Fruit fly (Drosophila melanogaster) whole organism, embryonic: ENCODE measurements around the gene tex.
A peak's percentile ranks its signal among the peaks of the same experiment; 100 is the strongest.

ENCODE experiments used
- Atf-2 ChIP-seq: fragments of 200-800 bp; sonication (Bioruptor generic); optimal IDR thresholded peaks from 2 replicates; lab custom pipeline; 2016; ENCODE audit warnings: missing biosample characterization, missing genetic modification characterization
- B-H1 ChIP-seq: fragments of 200-800 bp; sonication (Bioruptor generic); IDR thresholded peaks from 3 replicates; pipeline ENCODE4 v1.3.6; 2022; ENCODE audit warnings: missing biosample characterization, missing genetic modification characterization
- B-H2 ChIP-seq: fragments of 200-800 bp; sonication (Bioruptor generic); optimal IDR thresholded peaks from 2 replicates; lab custom pipeline; 2018; ENCODE audit warnings: missing biosample characterization, mild to moderate bottlenecking, missing genetic modification characterization
- CG10267 ChIP-seq: fragments of 200-800 bp; sonication (Bioruptor generic); optimal IDR thresholded peaks from 2 replicates; lab custom pipeline; 2018; ENCODE audit warnings: missing biosample characterization, mild to moderate bottlenecking, missing genetic modification characterization, moderate library complexity
- CG10565 ChIP-seq: fragments of 200-800 bp; sonication (Bioruptor generic); optimal IDR thresholded peaks from 3 replicates; lab custom pipeline; 2016; ENCODE audit warnings: missing biosample characterization, mild to moderate bottlenecking, missing genetic modification characterization
- CG10959 ChIP-seq: fragments of 200-800 bp; sonication (Bioruptor generic); IDR thresholded peaks from 2 replicates; pipeline ENCODE4 v1.3.6; 2022; ENCODE audit warnings: missing biosample characterization, missing genetic modification characterization
- CG11093 ChIP-seq: fragments of 200-800 bp; sonication (Bioruptor generic); IDR thresholded peaks from 3 replicates; pipeline ENCODE4 v1.3.6; 2022; ENCODE audit warnings: missing biosample characterization, missing genetic modification characterization
- CG12299 ChIP-seq: fragments of 200-800 bp; sonication (Bioruptor generic); optimal IDR thresholded peaks from 2 replicates; lab custom pipeline; 2018; ENCODE audit warnings: missing biosample characterization, mild to moderate bottlenecking, missing genetic modification characterization
- CG12744 ChIP-seq: fragments of 200-800 bp; sonication (Bioruptor generic); optimal IDR thresholded peaks from 2 replicates; lab custom pipeline; 2016; ENCODE audit warnings: missing biosample characterization, missing genetic modification characterization
- CG14441 ChIP-seq: fragments of 200-800 bp; sonication (Bioruptor generic); IDR thresholded peaks from 2 replicates; pipeline ENCODE4 v1.3.6; 2022; ENCODE audit warnings: missing biosample characterization, missing genetic modification characterization
- CG14965 ChIP-seq: fragments of 200-800 bp; sonication (Bioruptor generic); optimal IDR thresholded peaks from 2 replicates; lab custom pipeline; 2016; ENCODE audit warnings: missing biosample characterization, missing genetic modification characterization, borderline replicate concordance
- CG16815 ChIP-seq: fragments of 200-800 bp; sonication (Bioruptor generic); optimal IDR thresholded peaks from 3 replicates; lab custom pipeline; 2017; ENCODE audit warnings: missing biosample characterization, mild to moderate bottlenecking, missing genetic modification characterization
- CG1792 ChIP-seq: fragments of 200-800 bp; sonication (Bioruptor generic); optimal IDR thresholded peaks from 2 replicates; lab custom pipeline; 2016; ENCODE audit warnings: missing biosample characterization, missing genetic modification characterization
- CG18262 ChIP-seq: fragments of 200-800 bp; optimal IDR thresholded peaks from 3 replicates; lab custom pipeline; 2019; ENCODE audit warnings: missing biosample characterization, mild to moderate bottlenecking, missing genetic modification characterization, moderate library complexity
- CG18764 ChIP-seq: fragments of 200-800 bp; sonication (Bioruptor generic); optimal IDR thresholded peaks from 3 replicates; lab custom pipeline; 2016; ENCODE audit warnings: missing biosample characterization, missing genetic modification characterization
- CG31388 ChIP-seq: fragments of 200-800 bp; sonication (Bioruptor generic); optimal IDR thresholded peaks from 2 replicates; lab custom pipeline; 2016; ENCODE audit warnings: missing biosample characterization, missing genetic modification characterization
- CG3726 ChIP-seq: fragments of 200-800 bp; sonication (Bioruptor generic); IDR thresholded peaks from 3 replicates; pipeline ENCODE4, ENCODE4 v1.3.6; 2022; ENCODE audit warnings: missing biosample characterization, missing genetic modification characterization
- CG4707 ChIP-seq: fragments of 200-800 bp; sonication (Bioruptor generic); optimal IDR thresholded peaks from 2 replicates; lab custom pipeline; 2018; ENCODE audit warnings: missing biosample characterization, mild to moderate bottlenecking, missing genetic modification characterization, moderate library complexity
- CG6254 ChIP-seq: fragments of 200-800 bp; sonication (Bioruptor generic); optimal IDR thresholded peaks from 3 replicates; lab custom pipeline; 2017; ENCODE audit warnings: mild to moderate bottlenecking, missing biosample characterization, missing genetic modification reagents, missing genetic modification characterization
- CG7745 ChIP-seq: fragments of 200-800 bp; sonication (Bioruptor generic); optimal IDR thresholded peaks from 2 replicates; lab custom pipeline; 2018; ENCODE audit warnings: missing biosample characterization, mild to moderate bottlenecking, missing genetic modification characterization, moderate library complexity
- CG8388 ChIP-seq: fragments of 200-800 bp; sonication (Bioruptor generic); optimal IDR thresholded peaks from 2 replicates; lab custom pipeline; 2019; ENCODE audit warnings: missing biosample characterization, mild to moderate bottlenecking, missing genetic modification characterization, moderate library complexity
- CG8924 ChIP-seq: fragments of 200-800 bp; optimal IDR thresholded peaks from 3 replicates; lab custom pipeline; 2019; ENCODE audit warnings: missing biosample characterization, mild to moderate bottlenecking, missing genetic modification characterization, moderate library complexity
- D ChIP-seq, 2 experiments: fragments of 200-800 bp in 1 of 2; fragments of >200 bp in 1 of 2; sonication (Bioruptor generic) in 1 of 2; optimal IDR thresholded peaks; 2 replicates in 1 of 2; 3 replicates in 1 of 2; lab custom pipeline; 2017; ENCODE audit warnings: mild to moderate bottlenecking in 1 of 2, missing biosample characterization in 1 of 2, missing genetic modification characterization in 1 of 2, missing genetic modification reagents in 1 of 2
- Drgx ChIP-seq: fragments of 200-800 bp; sonication (Bioruptor generic); IDR thresholded peaks from 2 replicates; pipeline ENCODE4 v1.3.6; 2022; ENCODE audit warnings: missing biosample characterization, missing genetic modification characterization
- E2f2 ChIP-seq: fragments of 200-800 bp; sonication (Bioruptor generic); IDR thresholded peaks from 2 replicates; pipeline ENCODE4 v1.3.6; 2022; ENCODE audit warnings: missing biosample characterization, missing genetic modification characterization
- Fer3 ChIP-seq: fragments of 200-800 bp; sonication (Bioruptor generic); optimal IDR thresholded peaks from 2 replicates; lab custom pipeline; 2018; ENCODE audit warnings: missing biosample characterization, mild to moderate bottlenecking, missing genetic modification characterization, moderate library complexity
- HLH54F ChIP-seq: fragments of 200-800 bp; sonication (Bioruptor generic); optimal IDR thresholded peaks from 3 replicates; lab custom pipeline; 2016; ENCODE audit warnings: missing biosample characterization, missing genetic modification characterization
- Mes4 ChIP-seq: fragments of 200-800 bp; sonication (Bioruptor generic); optimal IDR thresholded peaks from 2 replicates; lab custom pipeline; 2016; ENCODE audit warnings: missing biosample characterization, missing genetic modification characterization
- Neu2 ChIP-seq: fragments of 200-800 bp; sonication (Bioruptor generic); optimal IDR thresholded peaks from 3 replicates; lab custom pipeline; 2016; ENCODE audit warnings: missing biosample characterization, missing genetic modification characterization, borderline replicate concordance
- Oaz ChIP-seq: fragments of 200-800 bp; sonication (Bioruptor generic); IDR thresholded peaks from 2 replicates; pipeline ENCODE4 v1.3.6; 2022; ENCODE audit warnings: missing biosample characterization, missing genetic modification characterization
- Vsx1 ChIP-seq: fragments of 200-800 bp; sonication (Bioruptor generic); optimal IDR thresholded peaks from 2 replicates; lab custom pipeline; 2017; ENCODE audit warnings: missing biosample characterization, mild to moderate bottlenecking, missing genetic modification characterization, missing genetic modification reagents
- Xbp1 ChIP-seq: fragments of 200-800 bp; sonication (Bioruptor generic); optimal IDR thresholded peaks from 3 replicates; lab custom pipeline; 2016; ENCODE audit warnings: missing biosample characterization, mild to moderate bottlenecking, missing genetic modification characterization
- ase ChIP-seq: fragments of 200-800 bp; sonication (Bioruptor generic); IDR thresholded peaks from 3 replicates; pipeline ENCODE4 v1.3.6; 2022; ENCODE audit warnings: missing biosample characterization, missing genetic modification characterization
- ash1 ChIP-seq: fragments of 200-800 bp; sonication (Bioruptor generic); optimal IDR thresholded peaks from 2 replicates; lab custom pipeline; 2018; ENCODE audit warnings: missing biosample characterization, mild to moderate bottlenecking, missing genetic modification characterization
- cato ChIP-seq: fragments of 200-800 bp; sonication (Bioruptor generic); optimal IDR thresholded peaks from 2 replicates; lab custom pipeline; 2016; ENCODE audit warnings: missing biosample characterization, missing genetic modification characterization, borderline replicate concordance
- ems ChIP-seq: fragments of 200-800 bp; sonication (Bioruptor generic); optimal IDR thresholded peaks from 3 replicates; lab custom pipeline; 2016; ENCODE audit warnings: missing biosample characterization, missing genetic modification characterization
- eyg ChIP-seq: fragments of 200-800 bp; sonication (Bioruptor generic); optimal IDR thresholded peaks from 3 replicates; lab custom pipeline; 2016; ENCODE audit warnings: missing biosample characterization, missing genetic modification characterization
- ftz-f1 ChIP-seq: fragments of 200-800 bp; sonication (Bioruptor generic); optimal IDR thresholded peaks from 2 replicates; lab custom pipeline; 2016; ENCODE audit warnings: missing biosample characterization, missing genetic modification characterization
- jigr1 ChIP-seq: fragments of 200-800 bp; sonication (Bioruptor generic); IDR thresholded peaks from 3 replicates; pipeline ENCODE4 v1.3.6; 2022; ENCODE audit warnings: missing biosample characterization, missing genetic modification characterization
- kay ChIP-seq: fragments of 200-800 bp; sonication (Bioruptor generic); optimal IDR thresholded peaks from 2 replicates; lab custom pipeline; 2016; ENCODE audit warnings: missing biosample characterization, missing genetic modification characterization
- kni ChIP-seq: fragments of 200-800 bp; sonication (Bioruptor generic); optimal IDR thresholded peaks from 3 replicates; lab custom pipeline; 2017; ENCODE audit warnings: mild to moderate bottlenecking, missing biosample characterization, missing genetic modification reagents, missing genetic modification characterization
- pan ChIP-seq, 4 experiments: fragments of >200 bp in 3 of 4; fragments of 200-800 bp in 1 of 4; sonication (Bioruptor generic) in 1 of 4; optimal IDR thresholded peaks in 3 of 4; IDR thresholded peaks in 1 of 4; 2 replicates each; pipeline versions ENCODE4 v1.3.6 to Lab custom; 2017 to 2022; ENCODE audit warnings: missing biosample characterization in 2 of 4, missing genetic modification characterization in 2 of 4, mixed read lengths in 1 of 4
- prd ChIP-seq, 3 experiments: fragments of >200 bp in 2 of 3; fragments of 200-800 bp in 1 of 3; sonication (Bioruptor generic) in 1 of 3; optimal IDR thresholded peaks in 2 of 3; IDR thresholded peaks in 1 of 3; 2 replicates in 2 of 3; 3 replicates in 1 of 3; pipeline versions ENCODE4 v1.3.6 to Lab custom; 2017 to 2022; ENCODE audit warnings: missing biosample characterization in 1 of 3, missing genetic modification characterization in 1 of 3
- psq ChIP-seq: fragments of 200-800 bp; sonication (Bioruptor generic); optimal IDR thresholded peaks from 2 replicates; lab custom pipeline; 2017; ENCODE audit warnings: missing biosample characterization, missing genetic modification characterization
- ssp ChIP-seq: fragments of 200-800 bp; sonication (Bioruptor generic); IDR thresholded peaks from 2 replicates; pipeline ENCODE4 v1.3.6; 2022; ENCODE audit warnings: missing biosample characterization, missing genetic modification characterization
- tll ChIP-seq, 2 experiments: fragments of 200-800 bp in 1 of 2; fragments of >200 bp in 1 of 2; sonication (Bioruptor generic) in 1 of 2; optimal IDR thresholded peaks; 2 replicates each; lab custom pipeline; 2017 to 2019; ENCODE audit warnings: missing biosample characterization in 2 of 2, missing genetic modification characterization in 2 of 2, mild to moderate bottlenecking in 1 of 2, moderate library complexity in 1 of 2
- trem ChIP-seq: fragments of 200-800 bp; optimal IDR thresholded peaks from 3 replicates; lab custom pipeline; 2019; ENCODE audit warnings: missing biosample characterization, mild to moderate bottlenecking, missing genetic modification characterization, moderate library complexity
- twi ChIP-seq: fragments of 200-800 bp; optimal IDR thresholded peaks from 2 replicates; lab custom pipeline; 2019; ENCODE audit warnings: missing biosample characterization, mild to moderate bottlenecking, missing genetic modification characterization, moderate library complexity
- yki ChIP-seq: fragments of >200 bp; optimal IDR thresholded peaks from 3 replicates; lab custom pipeline; 2018
- zfh1 ChIP-seq: fragments of 200-800 bp; sonication (Bioruptor generic); IDR thresholded peaks from 3 replicates; pipeline ENCODE4 v1.3.6; 2022; ENCODE audit warnings: missing biosample characterization, missing genetic modification characterization

tex gene

DNA sequence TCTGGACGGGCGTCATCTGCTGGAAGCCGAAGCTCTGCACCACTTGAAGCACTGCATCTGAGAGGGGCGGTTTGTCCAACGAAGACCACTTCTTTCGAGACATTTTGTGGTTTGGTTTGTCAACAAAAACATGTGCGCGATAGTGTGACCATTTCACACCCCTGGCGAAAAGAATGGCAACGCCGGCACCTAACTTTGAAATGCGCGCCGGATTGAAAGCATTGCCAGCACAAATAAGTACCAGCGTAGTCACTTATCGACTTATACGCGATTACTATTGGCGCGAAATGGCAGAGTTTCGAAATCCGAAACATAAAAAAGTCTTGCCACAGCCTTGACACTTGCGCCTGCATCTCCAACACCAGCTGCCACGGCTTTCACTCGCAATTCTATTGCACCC is 38.7 kb downstream of the tex start, which contains the start of gene CG9630 (continued):
- no peak for TF ChIP-seq CG14441 (GFP tag; lab: Robert Waterston, UW)
- TF ChIP-seq CG7745 (tag; lab: Kevin White, UChicago), result no peak
- no peak for TF ChIP-seq CG8388 (GFP tag; lab: Kevin White, UChicago)
- no peak for TF ChIP-seq B-H2 (GFP tag; lab: Kevin White, UChicago)
- TF ChIP-seq CG10959 (GFP tag; lab: Robert Waterston, UW), result no peak
- no peak for TF ChIP-seq CG8924 (tag; lab: Kevin White, UChicago)
- TF ChIP-seq CG4707, result no peak
- no peak for TF ChIP-seq CG11093 (GFP tag; lab: Robert Waterston, UW)
- no peak for TF ChIP-seq CG3726
- no peak for TF ChIP-seq CG16815
- TF ChIP-seq CG1792 (GFP tag; lab: Kevin White, UChicago), result no peak
- no peak for TF ChIP-seq pan (optimal IDR thresholded peaks at IDR 0.05; lab: Kevin White, UChicago)
- TF ChIP-seq pan (GFP tag; optimal IDR thresholded peaks at IDR 0.05 in 1 of 2, IDR thresholded peaks at IDR 0.05 in 1 of 2), result no peak
- peak; percentile 100 for TF ChIP-seq E2f2 (GFP tag; lab: Robert Waterston, UW)
- TF ChIP-seq Drgx (GFP tag; lab: Robert Waterston, UW), result no peak
- no peak for TF ChIP-seq zfh1 (GFP tag; lab: Robert Waterston, UW)
- no peak for TF ChIP-seq CG18764 (GFP tag; lab: Kevin White, UChicago)
- no peak for TF ChIP-seq prd (optimal IDR thresholded peaks at IDR 0.05; lab: Kevin White, UChicago)
- TF ChIP-seq prd (GFP tag; IDR thresholded peaks at IDR 0.05; lab: Robert Waterston, UW), result no peak
- no peak for TF ChIP-seq yki (lab: Kevin White, UChicago)
- no peak for TF ChIP-seq ase (GFP tag; lab: Robert Waterston, UW)
- no peak for TF ChIP-seq kni (GFP tag; lab: Kevin White, UChicago)
- no peak for TF ChIP-seq CG18262
- TF ChIP-seq CG14965 (GFP tag; lab: Kevin White, UChicago), result no peak
- TF ChIP-seq Mes4, result no peak
- no peak for TF ChIP-seq ems
- no peak for TF ChIP-seq CG12744 (GFP tag; lab: Kevin White, UChicago)
- TF ChIP-seq HLH54F, result no peak
- TF ChIP-seq ssp, result no peak
- no peak for TF ChIP-seq Vsx1 (GFP tag; lab: Kevin White, UChicago)
- no peak for TF ChIP-seq D (optimal IDR thresholded peaks at IDR 0.05; lab: Kevin White, UChicago)
- no peak for TF ChIP-seq D (GFP tag; optimal IDR thresholded peaks at IDR 0.05; lab: Kevin White, UChicago)
- TF ChIP-seq jigr1 (GFP tag; lab: Robert Waterston, UW), result no peak
- TF ChIP-seq tll (GFP tag; optimal IDR thresholded peaks at IDR 0.05; lab: Kevin White, UChicago), result peak in 1 of 2 experiments; percentile 32
- TF ChIP-seq Oaz (GFP tag; lab: Robert Waterston, UW), result no peak
- no peak for TF ChIP-seq ftz-f1 (GFP tag; lab: Kevin White, UChicago)
- TF ChIP-seq psq (GFP tag; lab: Kevin White, UChicago), result no peak
- peak; percentile 85 for TF ChIP-seq twi (tag; lab: Kevin White, UChicago)
- TF ChIP-seq Neu2 (GFP tag; lab: Kevin White, UChicago), result no peak
- peak; percentile 84 for TF ChIP-seq trem (tag; lab: Kevin White, UChicago)
- no peak for TF ChIP-seq Fer3 (tag; lab: Kevin White, UChicago)
- TF ChIP-seq B-H1 (GFP tag; lab: Robert Waterston, UW), result no peak
- TF ChIP-seq CG10565 (GFP tag; lab: Kevin White, UChicago), result no peak
- no peak for TF ChIP-seq cato (GFP tag; lab: Kevin White, UChicago)
- no peak for TF ChIP-seq ash1 (GFP tag; lab: Kevin White, UChicago)
- TF ChIP-seq CG10267, result peak; percentile 52
- no peak for TF ChIP-seq CG31388 (GFP tag; lab: Kevin White, UChicago)
- TF ChIP-seq Xbp1 (GFP tag; lab: Kevin White, UChicago), result no peak
- TF ChIP-seq CG12299 (tag; lab: Kevin White, UChicago), result no peak
- no peak for TF ChIP-seq kay (GFP tag; lab: Kevin White, UChicago)
- TF ChIP-seq CG6254 (GFP tag; lab: Kevin White, UChicago), result no peak
- TF ChIP-seq eyg (GFP tag; lab: Kevin White, UChicago), result no peak
- no peak for TF ChIP-seq Atf-2
